Worm (Caenorhabditis elegans): ENCODE data around the gene Y53F4B.21.

The Y53F4B.21 gene

DNA sequence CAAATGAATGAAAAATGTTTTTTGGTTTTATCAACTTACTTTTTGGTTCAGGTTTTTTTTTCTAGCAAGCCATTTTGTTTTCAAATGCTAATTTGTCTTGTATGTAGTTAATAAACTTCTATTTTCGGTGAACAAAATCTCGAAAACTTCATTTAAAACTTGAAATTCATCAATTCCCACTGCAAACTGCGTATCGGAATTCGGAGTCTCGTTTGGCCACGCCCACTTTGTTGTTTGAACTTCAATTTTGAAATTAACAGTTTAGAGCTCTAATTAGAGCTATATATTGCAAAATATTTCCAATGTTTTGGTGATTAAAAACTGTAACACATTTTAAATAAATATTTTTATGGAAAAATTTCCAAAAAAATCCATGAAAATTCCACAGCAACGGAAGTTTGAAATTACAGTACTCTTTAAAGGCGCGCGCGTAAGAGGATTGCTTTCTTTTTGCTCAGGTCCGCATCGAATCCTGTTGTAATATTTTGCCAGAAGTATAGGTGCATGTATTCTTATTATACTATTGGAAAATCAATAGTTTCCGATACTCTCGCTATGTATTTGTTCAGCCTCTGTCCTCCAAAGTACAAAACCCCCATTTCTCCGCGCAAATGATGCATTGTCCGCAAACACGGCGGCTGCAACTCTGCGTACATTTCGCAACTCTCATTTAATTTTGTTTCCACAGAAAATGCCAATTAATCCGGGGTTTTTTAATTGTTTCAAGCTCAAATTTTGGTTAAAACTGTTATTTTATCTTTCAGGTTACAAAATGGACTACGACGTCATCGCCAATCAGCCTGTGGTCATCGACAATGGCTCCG, 29.8 kb downstream of the Y53F4B.21 start, which contains the start of gene arp-1 (continued):
- TF ChIP-seq gei-8 (GFP tag; optimal IDR thresholded peaks at IDR 0.05), result no peak
- no peak for TF ChIP-seq mdl-1 (tag; optimal IDR thresholded peaks at IDR 0.05)
- TF ChIP-seq nhr-41 (GFP tag; IDR thresholded peaks at IDR 0.05), result no peak
- peak; percentile 67 for TF ChIP-seq mes-2 (tag; optimal IDR thresholded peaks at IDR 0.05; ENCODE audit: poor library complexity, severe bottlenecking)
- TF ChIP-seq mdt-29 (GFP tag; IDR thresholded peaks at IDR 0.05), result no peak
- TF ChIP-seq T26A8.4 (GFP tag; IDR thresholded peaks at IDR 0.05), result 0 out of 2 replicates have a peak, but pooled peaks have one; percentile 10
- no peak for TF ChIP-seq F49E8.2 (tag; optimal IDR thresholded peaks at IDR 0.05; ENCODE audit: borderline replicate concordance)
- peak; percentile 57 for TF ChIP-seq dpl-1 (GFP tag; optimal IDR thresholded peaks at IDR 0.05)
- TF ChIP-seq pha-4 (GFP tag; IDR thresholded peaks at IDR 0.05), result no peak
- peak; percentile 65 for TF ChIP-seq pha-4 (tag; optimal IDR thresholded peaks at IDR 0.05)
- TF ChIP-seq nhr-102 (tag; optimal IDR thresholded peaks at IDR 0.05), result no peak
- no peak for TF ChIP-seq pqm-1 (tag; optimal IDR thresholded peaks at IDR 0.05)
- TF ChIP-seq spr-1 (tag; optimal IDR thresholded peaks at IDR 0.05), result peak; percentile 92
- peak; percentile 27 for TF ChIP-seq nhr-25 (tag; optimal IDR thresholded peaks at IDR 0.05; ENCODE audit: borderline replicate concordance, insufficient read depth)
- peak; percentile 68 for TF ChIP-seq mep-1 (tag; optimal IDR thresholded peaks at IDR 0.05)
- TF ChIP-seq zag-1 (tag; optimal IDR thresholded peaks at IDR 0.05), result no peak
- no peak for TF ChIP-seq php-3 (GFP tag; IDR thresholded peaks at IDR 0.05)

DNA sequence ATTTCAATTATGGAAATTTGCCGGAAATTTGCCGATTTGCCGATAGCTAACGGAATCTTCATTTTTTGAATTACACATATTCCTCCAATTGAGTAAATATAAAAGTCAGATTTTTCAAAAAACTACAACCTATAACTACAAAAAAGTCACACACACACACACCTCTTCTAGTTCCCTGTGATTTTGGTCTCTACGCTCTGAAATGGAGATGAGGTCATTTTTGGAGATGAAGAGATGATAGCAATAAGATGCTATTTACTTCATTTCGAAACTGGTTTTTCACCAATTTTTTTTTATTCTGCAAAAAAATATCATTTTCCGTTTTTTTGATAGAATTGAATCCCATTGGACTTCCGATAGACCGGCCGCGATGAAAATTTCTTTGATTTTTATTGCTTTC, 34.2 kb downstream of the Y53F4B.21 start, which contains the start of gene Y53F4B.23:
Gene Y53F4B.23 (plus strand): TSS at position 312 of the 400 bp plus-strand sequence.
- no peak for TF ChIP-seq lsy-2 (tag; optimal IDR thresholded peaks at IDR 0.05)
- TF ChIP-seq nhr-28 (tag; optimal IDR thresholded peaks at IDR 0.05), result peak; percentile 93
- TF ChIP-seq tag-97 (GFP tag; IDR thresholded peaks at IDR 0.05), result no peak
- no peak for TF ChIP-seq zip-11 (GFP tag; IDR thresholded peaks at IDR 0.05)
- no peak for TF ChIP-seq hif-1 (tag; optimal IDR thresholded peaks at IDR 0.05)

DNA sequence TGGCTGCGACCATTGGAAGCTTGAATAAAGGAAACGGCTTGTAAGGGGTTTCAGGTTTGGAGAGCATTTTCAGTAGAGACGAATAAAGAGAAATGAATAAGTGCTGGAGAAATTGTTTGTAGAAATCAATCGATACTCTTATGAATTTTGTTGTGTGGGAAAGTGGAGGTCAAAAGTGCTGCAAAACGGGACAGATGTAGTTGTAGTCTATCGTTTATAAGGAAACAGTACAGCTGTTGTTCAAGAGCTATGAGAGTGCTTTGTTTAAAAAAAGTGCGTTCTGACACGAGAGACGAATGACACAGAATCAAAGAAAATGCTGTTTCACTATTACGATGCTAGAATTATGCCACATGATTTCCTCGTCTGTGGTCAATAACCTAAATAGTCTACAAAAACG, 40.5 kb downstream of the Y53F4B.21 start, which contains the start of gene Y53F4B.62:
Gene Y53F4B.62 (minus strand): TSS at position 101 of the 400 bp plus-strand sequence.
- TF ChIP-seq mdt-29 (GFP tag; IDR thresholded peaks at IDR 0.05) (no peak), vab-7 (GFP tag; IDR thresholded peaks at IDR 0.05) (no peak), ama-1 (optimal IDR thresholded peaks at IDR 0.05) (no peak), T26A8.4 (GFP tag; IDR thresholded peaks at IDR 0.05) (no peak), lsy-2 (tag; optimal IDR thresholded peaks at IDR 0.05) (no peak), snpc-1.2 (GFP tag; IDR thresholded peaks at IDR 0.05) (no peak), pha-4 (GFP tag; IDR thresholded peaks at IDR 0.05) (no peak), pha-4 (tag; optimal IDR thresholded peaks at IDR 0.05) (no peak)

DNA sequence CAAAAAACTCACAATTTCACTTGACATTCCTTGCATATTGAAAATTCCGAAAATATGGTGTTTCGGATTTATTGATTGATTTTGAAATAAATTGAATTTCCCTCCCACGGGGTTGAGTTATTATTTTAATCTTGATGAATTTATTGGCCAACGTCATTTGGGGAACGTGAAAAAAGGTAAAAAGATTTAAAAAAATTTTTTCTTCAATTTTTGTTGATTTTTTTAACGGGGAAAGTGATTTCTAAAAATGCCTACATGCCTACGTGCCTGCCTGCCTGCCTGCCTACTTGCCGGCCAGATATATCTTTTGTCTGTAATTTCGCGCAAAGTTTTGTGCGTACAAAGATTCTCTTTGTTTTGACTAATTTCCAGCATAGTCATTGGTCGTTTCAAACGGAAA, 44.4 kb downstream of the Y53F4B.21 start, which contains the start of gene Y53F4B.24:
Gene Y53F4B.24 (minus strand): TSS at position 101 of the 400 bp plus-strand sequence.
- no peak for TF ChIP-seq snpc-1.2 (GFP tag; IDR thresholded peaks at IDR 0.05)

DNA sequence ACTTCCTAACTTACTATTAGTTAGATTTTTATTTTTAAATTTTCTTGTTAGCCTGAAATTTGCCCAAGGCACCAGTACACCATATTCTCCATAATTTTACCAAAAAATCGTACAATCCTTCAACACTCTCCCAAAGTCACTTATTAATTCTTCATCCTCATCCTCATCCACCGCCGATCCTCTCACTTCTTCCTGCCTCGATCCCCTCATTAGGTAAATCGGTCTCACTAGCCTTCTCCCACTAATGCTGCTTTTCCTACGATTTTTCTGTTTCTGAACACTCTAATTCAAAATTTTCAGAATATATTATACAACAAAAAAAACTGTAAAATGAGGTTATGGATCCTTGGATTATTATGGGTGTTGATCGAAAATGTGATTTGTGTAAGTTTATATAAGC, 45.9 kb downstream of the Y53F4B.21 start, which contains the start of gene Y53F4B.25:
Gene Y53F4B.25 (plus strand): TSS at position 301 of the 400 bp plus-strand sequence.
- TF ChIP-seq nhr-11 (tag; optimal IDR thresholded peaks at IDR 0.05), result no peak
- no peak for TF ChIP-seq tra-1 (GFP tag; IDR thresholded peaks at IDR 0.05)
- TF ChIP-seq dmd-8 (GFP tag; IDR thresholded peaks at IDR 0.05), result no peak
- TF ChIP-seq daf-16 (GFP tag; optimal IDR thresholded peaks at IDR 0.05), result no peak
- TF ChIP-seq daf-16 (tag; optimal IDR thresholded peaks at IDR 0.05), result no peak
- TF ChIP-seq pqm-1 (tag; optimal IDR thresholded peaks at IDR 0.05), result no peak
- no peak for TF ChIP-seq nhr-25 (tag; optimal IDR thresholded peaks at IDR 0.05; ENCODE audit: borderline replicate concordance, insufficient read depth)
- no peak for TF ChIP-seq mdl-1 (tag; optimal IDR thresholded peaks at IDR 0.05)
- TF ChIP-seq mdt-29 (GFP tag; IDR thresholded peaks at IDR 0.05), result no peak
- TF ChIP-seq sdz-12 (GFP tag; optimal IDR thresholded peaks at IDR 0.05), result no peak
- no peak for TF ChIP-seq ZK546.5 (tag; optimal IDR thresholded peaks at IDR 0.05)

Measured in whole organism, L4 larva.